Worm (Caenorhabditis elegans) whole organism, early embryonic: ENCODE data around the gene ZC449.7.

Experiments
- B0310.2 ChIP-seq: sonication (generic microtip); optimal IDR thresholded peaks from 2 replicates; lab custom pipeline; 2016; ENCODE audit warnings: mild to moderate bottlenecking, missing genetic modification characterization, missing compliant biosample characterization
- F13C5.2 ChIP-seq: sonication (generic microtip); optimal IDR thresholded peaks from 2 replicates; lab custom pipeline; 2017; ENCODE audit warnings: mild to moderate bottlenecking, missing genetic modification characterization, inconsistent platforms, missing compliant biosample characterization
- aly-1 ChIP-seq: sonication (generic microtip); optimal IDR thresholded peaks from 2 replicates; lab custom pipeline; 2016; ENCODE audit warnings: missing genetic modification characterization, missing compliant biosample characterization
- ama-1 ChIP-seq: fragments of 150-350 bp; optimal IDR thresholded peaks from 2 replicates; lab custom pipeline; 2014
- ceh-13 ChIP-seq: fragments of 200-800 bp; sonication (Bioruptor generic); optimal IDR thresholded peaks from 2 replicates; lab custom pipeline; 2018; ENCODE audit warnings: mild to moderate bottlenecking, missing genetic modification characterization, missing compliant biosample characterization
- ceh-36 ChIP-seq: sonication (generic microtip); optimal IDR thresholded peaks from 2 replicates; lab custom pipeline; 2016; ENCODE audit warnings: missing genetic modification characterization, inconsistent platforms, missing compliant biosample characterization
- ets-7 ChIP-seq: sonication (generic microtip); optimal IDR thresholded peaks from 2 replicates; lab custom pipeline; 2016; ENCODE audit warnings: missing genotype, missing genetic modification characterization, missing compliant biosample characterization
- flt-1 ChIP-seq: fragments of 200-800 bp; sonication (Bioruptor generic); IDR thresholded peaks from 2 replicates; pipeline ENCODE4 v1.3.6; 2022; ENCODE audit warnings: missing genetic modification characterization, missing compliant biosample characterization
- hmbx-1 ChIP-seq: sonication (generic microtip); optimal IDR thresholded peaks from 2 replicates; lab custom pipeline; 2016; ENCODE audit warnings: mild to moderate bottlenecking, missing genetic modification characterization, missing compliant biosample characterization
- hmg-4 ChIP-seq: fragments of 200-800 bp; sonication (Bioruptor generic); optimal IDR thresholded peaks from 2 replicates; lab custom pipeline; 2018; ENCODE audit warnings: mild to moderate bottlenecking, missing genetic modification characterization, missing compliant biosample characterization
- hnd-1 ChIP-seq: sonication (generic microtip); optimal IDR thresholded peaks from 2 replicates; lab custom pipeline; 2016; ENCODE audit warnings: missing genetic modification characterization, missing compliant biosample characterization
- pes-1 ChIP-seq: fragments of 200-800 bp; sonication (Bioruptor generic); IDR thresholded peaks from 2 replicates; pipeline ENCODE4 v1.3.6; 2022; ENCODE audit warnings: missing genetic modification reagents, missing genetic modification characterization, missing compliant biosample characterization
- scrt-1 ChIP-seq: fragments of 200-800 bp; sonication (Bioruptor generic); IDR thresholded peaks from 2 replicates; pipeline ENCODE4 v1.3.6; 2022; ENCODE audit warnings: missing genetic modification characterization, missing compliant biosample characterization
- sea-1 ChIP-seq: fragments of 200-800 bp; sonication (Bioruptor generic); conservative IDR thresholded peaks from 2 replicates; pipeline ENCODE4 v1.3.6; 2022; ENCODE audit warnings: missing genetic modification characterization, missing compliant biosample characterization
- tbx-11 ChIP-seq: fragments of 200-800 bp; sonication (Bioruptor generic); IDR thresholded peaks from 2 replicates; pipeline ENCODE4 v1.3.6; 2022; ENCODE audit warnings: missing genetic modification characterization, missing compliant biosample characterization
- tbx-37 ChIP-seq: fragments of 200-800 bp; sonication (Bioruptor generic); conservative IDR thresholded peaks from 2 replicates; pipeline ENCODE4 v1.3.6; 2022; ENCODE audit warnings: missing genetic modification reagents, missing genetic modification characterization, missing compliant biosample characterization
- tra-4 ChIP-seq: sonication (generic microtip); optimal IDR thresholded peaks from 2 replicates; lab custom pipeline; 2017; ENCODE audit warnings: missing genetic modification characterization, missing compliant biosample characterization

ZC449.7 gene

DNA sequence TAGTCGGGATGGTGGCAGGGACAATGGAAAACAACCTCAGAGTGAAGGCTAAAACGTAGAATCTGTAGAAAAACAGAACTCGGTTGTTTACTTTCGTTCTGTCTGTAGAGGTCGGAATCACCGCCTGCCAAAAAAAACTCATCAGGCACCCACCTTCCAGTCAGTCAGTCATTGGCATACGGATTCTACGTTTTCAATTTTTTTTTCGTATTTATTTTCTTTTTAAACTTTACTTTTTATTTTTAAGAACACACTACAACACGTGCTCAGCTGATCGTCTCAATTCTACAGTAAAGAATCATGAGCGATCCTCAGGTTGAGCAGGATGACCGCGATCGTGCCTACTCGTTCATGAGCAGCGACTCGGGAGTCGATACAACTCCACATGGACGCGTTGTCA, 37.3 kb upstream of the ZC449.7 start, which contains the start of gene lfi-1:
lfi-1 (plus strand) TSS at position 301 of the 400 bp plus-strand sequence.
- TF ChIP-seq tbx-37 (GFP tag; lab: Robert Waterston, UW) (no peak), aly-1 (tag; lab: Kevin White, UChicago) (no peak), tra-4 (tag; lab: Kevin White, UChicago) (no peak), hmg-4 (GFP tag; lab: Kevin White, UChicago) (no peak), ets-7 (no peak), F13C5.2 (tag; lab: Kevin White, UChicago) (no peak), ceh-36 (no peak), ceh-13 (GFP tag; lab: Kevin White, UChicago) (no peak)

- TF ChIP-seq sea-1: no peak
- TF ChIP-seq tbx-37 (GFP tag; lab: Robert Waterston, UW): no peak
- no peak for TF ChIP-seq scrt-1 (GFP tag; lab: Robert Waterston, UW)
- TF ChIP-seq tra-4 (tag; lab: Kevin White, UChicago): no peak
- TF ChIP-seq F13C5.2 (tag; lab: Kevin White, UChicago): no peak
- no peak for TF ChIP-seq flt-1 (GFP tag; lab: Robert Waterston, UW)
- no peak for TF ChIP-seq hmg-4 (GFP tag; lab: Kevin White, UChicago)
- no peak for TF ChIP-seq tbx-11 (GFP tag; lab: Robert Waterston, UW)
- no peak for TF ChIP-seq hmbx-1 (tag; lab: Kevin White, UChicago)
- TF ChIP-seq B0310.2 (tag; lab: Kevin White, UChicago): no peak
- no peak for TF ChIP-seq aly-1 (tag; lab: Kevin White, UChicago)
- TF ChIP-seq hnd-1 (tag; lab: Kevin White, UChicago): no peak
- no peak for TF ChIP-seq ceh-36
- no peak for TF ChIP-seq ets-7
- TF ChIP-seq pes-1 (GFP tag; lab: Robert Waterston, UW): no peak
- no peak for TF ChIP-seq ceh-13 (GFP tag; lab: Kevin White, UChicago)
Observed at ce11 chrX:4978103-4978502, 35.8 kb upstream of the ZC449.7 start.

DNA sequence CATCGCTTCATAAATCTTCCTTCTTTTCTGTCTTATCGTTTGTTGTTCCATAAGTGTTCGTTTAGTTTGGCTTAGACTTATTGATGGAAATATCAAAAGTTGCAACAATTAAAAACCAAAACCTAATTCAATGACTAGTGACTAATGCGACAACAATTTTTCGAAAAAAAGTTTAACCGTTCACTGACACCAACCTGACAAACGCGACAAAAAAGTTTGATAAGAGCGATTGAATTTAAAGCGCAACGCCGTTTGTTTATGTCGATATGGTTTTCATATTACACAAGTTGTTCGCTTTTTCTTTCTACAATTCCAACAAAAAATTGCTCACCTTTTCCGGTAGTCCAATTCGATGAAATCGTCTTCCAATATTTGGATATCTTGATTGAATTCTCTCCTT, 34.8 kb upstream of the ZC449.7 start:
- TF ChIP-seq ceh-36 (no peak), ets-7 (no peak), ama-1 (no peak), tbx-37 (GFP tag; lab: Robert Waterston, UW) (no peak)

DNA sequence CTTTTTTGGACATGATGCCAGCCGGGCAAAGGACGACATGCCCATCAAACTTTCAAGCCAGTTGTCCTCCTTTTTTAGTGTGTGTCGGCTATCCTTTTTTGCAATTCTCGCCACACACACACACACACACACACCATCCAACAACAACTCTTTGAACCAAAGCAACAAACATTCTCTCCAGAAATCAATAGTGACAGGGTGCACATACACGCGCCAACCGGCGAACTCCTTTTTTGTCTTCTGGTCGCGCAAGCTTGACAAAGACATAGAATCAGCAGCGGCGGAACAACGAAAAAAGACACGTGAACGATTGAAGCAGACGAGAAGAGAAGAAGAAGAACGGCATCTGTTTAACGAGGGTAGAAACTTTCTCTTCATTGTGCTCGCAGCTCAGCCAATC, 32.8 kb upstream of the ZC449.7 start:
- no peak for TF ChIP-seq ceh-13 (GFP tag; lab: Kevin White, UChicago)
- no peak for TF ChIP-seq ceh-36
- TF ChIP-seq sea-1: no peak
- no peak for TF ChIP-seq flt-1 (GFP tag; lab: Robert Waterston, UW)
- no peak for TF ChIP-seq scrt-1 (GFP tag; lab: Robert Waterston, UW)
- no peak for TF ChIP-seq hmbx-1 (tag; lab: Kevin White, UChicago)

DNA sequence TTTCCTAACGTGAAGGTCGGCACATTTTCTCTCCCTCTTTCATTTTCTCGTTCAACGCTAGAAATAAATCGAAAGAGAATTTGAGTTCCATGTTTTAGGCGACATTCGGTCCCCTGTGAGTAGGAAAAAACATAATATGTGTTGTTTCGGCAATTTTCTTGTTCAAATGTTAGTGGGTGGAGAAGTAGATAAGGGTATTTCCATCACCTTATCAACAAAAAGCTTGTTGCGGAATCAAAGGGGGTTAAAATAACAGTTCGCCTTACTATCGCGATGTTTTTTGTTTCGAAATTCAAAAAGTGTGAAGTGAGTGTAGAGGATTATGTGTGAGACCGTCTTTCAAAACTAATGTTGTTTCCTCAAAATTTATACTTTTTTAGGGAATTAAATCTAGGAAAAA, 32.3 kb upstream of the ZC449.7 start:
- TF ChIP-seq tbx-37 (GFP tag; lab: Robert Waterston, UW): no peak
- no peak for TF ChIP-seq sea-1
- no peak for TF ChIP-seq scrt-1 (GFP tag; lab: Robert Waterston, UW)
- no peak for TF ChIP-seq tra-4 (tag; lab: Kevin White, UChicago)
- TF ChIP-seq tbx-11 (GFP tag; lab: Robert Waterston, UW): no peak
- TF ChIP-seq ets-7: no peak
- no peak for TF ChIP-seq ceh-36
- TF ChIP-seq aly-1 (tag; lab: Kevin White, UChicago): no peak
- no peak for TF ChIP-seq ceh-13 (GFP tag; lab: Kevin White, UChicago)

- TF ChIP-seq pes-1 (GFP tag; lab: Robert Waterston, UW): no peak
- TF ChIP-seq ceh-36: no peak
- TF ChIP-seq F13C5.2 (tag; lab: Kevin White, UChicago): no peak
- no peak for TF ChIP-seq aly-1 (tag; lab: Kevin White, UChicago)
- no peak for TF ChIP-seq scrt-1 (GFP tag; lab: Robert Waterston, UW)
- no peak for TF ChIP-seq hmbx-1 (tag; lab: Kevin White, UChicago)
- TF ChIP-seq ets-7: no peak
- TF ChIP-seq ama-1: no peak
- TF ChIP-seq tbx-37 (GFP tag; lab: Robert Waterston, UW): no peak
- no peak for TF ChIP-seq hmg-4 (GFP tag; lab: Kevin White, UChicago)
- TF ChIP-seq B0310.2 (tag; lab: Kevin White, UChicago): no peak
- TF ChIP-seq tra-4 (tag; lab: Kevin White, UChicago): no peak
- TF ChIP-seq sea-1: no peak
Observed at ce11 chrX:4982009-4982625, 31.8 kb upstream of the ZC449.7 start.

DNA sequence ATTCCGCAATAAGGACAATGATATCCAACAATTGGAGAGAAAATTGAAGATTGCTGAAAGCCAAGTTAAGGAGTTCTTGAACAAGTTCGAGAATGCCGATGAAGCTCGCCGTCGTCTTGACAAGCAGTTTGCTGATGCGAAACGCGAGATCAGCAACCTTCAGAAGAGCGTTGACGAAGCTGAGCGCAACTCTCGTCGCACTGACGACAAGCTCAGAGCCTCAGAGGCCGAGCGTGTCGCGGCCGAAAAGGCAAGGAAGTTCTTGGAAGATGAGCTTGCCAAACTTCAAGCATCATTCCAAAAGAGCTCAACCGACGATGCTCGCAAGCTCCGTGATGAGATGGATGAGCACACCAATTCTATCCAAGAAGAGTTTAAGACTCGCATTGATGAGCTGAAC, 27.5 kb upstream of the ZC449.7 start:
- no peak for TF ChIP-seq F13C5.2 (tag; lab: Kevin White, UChicago)
- no peak for TF ChIP-seq tra-4 (tag; lab: Kevin White, UChicago)
- TF ChIP-seq tbx-37 (GFP tag; lab: Robert Waterston, UW): no peak
- no peak for TF ChIP-seq tbx-11 (GFP tag; lab: Robert Waterston, UW)

DNA sequence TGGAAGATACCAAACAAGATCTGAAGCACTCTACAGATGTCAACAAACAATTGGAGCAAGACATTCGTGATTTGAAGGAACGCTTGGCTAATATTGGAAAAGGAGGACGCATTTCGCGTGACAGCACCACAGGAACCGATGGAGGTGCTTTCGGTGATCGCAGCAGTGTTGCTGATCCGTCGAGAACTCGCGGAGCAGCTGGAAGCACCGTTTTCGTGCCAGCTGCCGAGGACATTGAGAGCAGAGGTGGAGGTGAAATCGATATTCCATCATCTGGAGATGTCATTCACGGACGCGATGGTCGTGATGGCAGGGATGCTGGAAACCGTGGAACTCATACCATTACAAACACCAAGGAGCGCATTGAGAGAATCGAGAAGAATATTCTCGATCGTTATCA, 26.3 kb upstream of the ZC449.7 start:
- no peak for TF ChIP-seq scrt-1 (GFP tag; lab: Robert Waterston, UW)
- TF ChIP-seq ets-7: no peak
- TF ChIP-seq tra-4 (tag; lab: Kevin White, UChicago): no peak
- TF ChIP-seq tbx-11 (GFP tag; lab: Robert Waterston, UW): no peak
- no peak for TF ChIP-seq B0310.2 (tag; lab: Kevin White, UChicago)
- TF ChIP-seq ceh-36: no peak
- no peak for TF ChIP-seq hmg-4 (GFP tag; lab: Kevin White, UChicago)
- no peak for TF ChIP-seq tbx-37 (GFP tag; lab: Robert Waterston, UW)
- no peak for TF ChIP-seq F13C5.2 (tag; lab: Kevin White, UChicago)
- no peak for TF ChIP-seq hmbx-1 (tag; lab: Kevin White, UChicago)
- TF ChIP-seq hnd-1 (tag; lab: Kevin White, UChicago): no peak
- TF ChIP-seq pes-1 (GFP tag; lab: Robert Waterston, UW): no peak
